Worm (Caenorhabditis elegans) whole organism, early embryonic: ENCODE results near the gene T16A9.5.

ENCODE experiments used
- B0310.2 ChIP-seq: sonication (generic microtip); optimal IDR thresholded peaks from 2 replicates; lab custom pipeline; 2016; ENCODE audit warnings: mild to moderate bottlenecking, missing genetic modification characterization, missing compliant biosample characterization
- F13C5.2 ChIP-seq: sonication (generic microtip); optimal IDR thresholded peaks from 2 replicates; lab custom pipeline; 2017; ENCODE audit warnings: mild to moderate bottlenecking, missing genetic modification characterization, inconsistent platforms, missing compliant biosample characterization
- ama-1 ChIP-seq: fragments of 150-350 bp; optimal IDR thresholded peaks from 2 replicates; lab custom pipeline; 2014
- ceh-13 ChIP-seq: fragments of 200-800 bp; sonication (Bioruptor generic); optimal IDR thresholded peaks from 2 replicates; lab custom pipeline; 2018; ENCODE audit warnings: mild to moderate bottlenecking, missing genetic modification characterization, missing compliant biosample characterization
- ceh-36 ChIP-seq: sonication (generic microtip); optimal IDR thresholded peaks from 2 replicates; lab custom pipeline; 2016; ENCODE audit warnings: missing genetic modification characterization, inconsistent platforms, missing compliant biosample characterization
- ets-7 ChIP-seq: sonication (generic microtip); optimal IDR thresholded peaks from 2 replicates; lab custom pipeline; 2016; ENCODE audit warnings: missing genotype, missing genetic modification characterization, missing compliant biosample characterization
- flt-1 ChIP-seq: fragments of 200-800 bp; sonication (Bioruptor generic); IDR thresholded peaks from 2 replicates; pipeline ENCODE4 v1.3.6; 2022; ENCODE audit warnings: missing genetic modification characterization, missing compliant biosample characterization
- hmbx-1 ChIP-seq: sonication (generic microtip); optimal IDR thresholded peaks from 2 replicates; lab custom pipeline; 2016; ENCODE audit warnings: mild to moderate bottlenecking, missing genetic modification characterization, missing compliant biosample characterization
- hmg-4 ChIP-seq: fragments of 200-800 bp; sonication (Bioruptor generic); optimal IDR thresholded peaks from 2 replicates; lab custom pipeline; 2018; ENCODE audit warnings: mild to moderate bottlenecking, missing genetic modification characterization, missing compliant biosample characterization
- pes-1 ChIP-seq: fragments of 200-800 bp; sonication (Bioruptor generic); IDR thresholded peaks from 2 replicates; pipeline ENCODE4 v1.3.6; 2022; ENCODE audit warnings: missing genetic modification reagents, missing genetic modification characterization, missing compliant biosample characterization
- scrt-1 ChIP-seq: fragments of 200-800 bp; sonication (Bioruptor generic); IDR thresholded peaks from 2 replicates; pipeline ENCODE4 v1.3.6; 2022; ENCODE audit warnings: missing genetic modification characterization, missing compliant biosample characterization
- sea-1 ChIP-seq: fragments of 200-800 bp; sonication (Bioruptor generic); conservative IDR thresholded peaks from 2 replicates; pipeline ENCODE4 v1.3.6; 2022; ENCODE audit warnings: missing genetic modification characterization, missing compliant biosample characterization
- tbx-11 ChIP-seq: fragments of 200-800 bp; sonication (Bioruptor generic); IDR thresholded peaks from 2 replicates; pipeline ENCODE4 v1.3.6; 2022; ENCODE audit warnings: missing genetic modification characterization, missing compliant biosample characterization
- tbx-37 ChIP-seq: fragments of 200-800 bp; sonication (Bioruptor generic); conservative IDR thresholded peaks from 2 replicates; pipeline ENCODE4 v1.3.6; 2022; ENCODE audit warnings: missing genetic modification reagents, missing genetic modification characterization, missing compliant biosample characterization

T16A9.5 gene

ce11 chrV:14167629-14168028 is 47.4 kb downstream of the T16A9.5 start, which contains the start of gene ocam-1:
Gene ocam-1, minus strand, starts transcription at chrV:14167729.
- TF ChIP-seq B0310.2 (tag; lab: Kevin White, UChicago) (no peak), tbx-37 (GFP tag; lab: Robert Waterston, UW) (no peak), hmg-4 (GFP tag; lab: Kevin White, UChicago) (no peak), flt-1 (GFP tag; lab: Robert Waterston, UW) (no peak), scrt-1 (GFP tag; lab: Robert Waterston, UW) (no peak), tbx-11 (GFP tag; lab: Robert Waterston, UW) (no peak), pes-1 (GFP tag; lab: Robert Waterston, UW) (no peak), ama-1 (lab: Kevin White, UChicago) (no peak), ceh-36 (tag; lab: Kevin White, UChicago) (no peak)

DNA sequence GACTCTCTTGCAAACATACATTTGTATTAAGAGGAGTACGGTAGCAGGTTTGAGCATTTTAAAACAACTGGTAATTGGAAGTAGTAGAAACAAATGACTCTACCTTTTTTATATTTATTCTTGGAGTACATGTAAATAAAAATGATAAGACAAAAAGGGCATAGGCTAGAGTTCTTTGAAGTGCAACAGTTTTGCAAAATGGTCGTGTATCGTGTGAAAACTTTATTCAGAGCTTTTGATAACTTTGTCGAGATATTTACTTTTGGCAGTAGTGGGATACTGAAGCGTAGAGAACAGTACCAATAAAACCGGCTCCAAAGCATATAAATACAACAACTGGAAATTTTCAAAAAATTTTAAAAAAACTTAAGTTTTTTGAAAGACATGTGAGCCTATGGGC is 48.4 kb downstream of the T16A9.5 start, which contains the start of gene cest-1.1:
TSS of gene cest-1.1 (minus strand) at position 101 of the 400 bp plus-strand sequence.
- TF ChIP-seq ceh-13, result no peak
- no peak for TF ChIP-seq ets-7 (tag; lab: Kevin White, UChicago)
- TF ChIP-seq hmg-4 (GFP tag; lab: Kevin White, UChicago), result no peak
- TF ChIP-seq tbx-11 (GFP tag; lab: Robert Waterston, UW), result no peak
- TF ChIP-seq F13C5.2 (tag; lab: Kevin White, UChicago), result no peak

- no peak for TF ChIP-seq sea-1 (GFP tag; lab: Robert Waterston, UW)
- TF ChIP-seq ets-7 (tag; lab: Kevin White, UChicago), result no peak
- no peak for TF ChIP-seq hmbx-1 (tag; lab: Kevin White, UChicago)
Observed at ce11 chrV:14165745-14166144, 49.3 kb downstream of the T16A9.5 start.
